Worm (Caenorhabditis elegans): ENCODE data around the gene F48F7.5.

DNA sequence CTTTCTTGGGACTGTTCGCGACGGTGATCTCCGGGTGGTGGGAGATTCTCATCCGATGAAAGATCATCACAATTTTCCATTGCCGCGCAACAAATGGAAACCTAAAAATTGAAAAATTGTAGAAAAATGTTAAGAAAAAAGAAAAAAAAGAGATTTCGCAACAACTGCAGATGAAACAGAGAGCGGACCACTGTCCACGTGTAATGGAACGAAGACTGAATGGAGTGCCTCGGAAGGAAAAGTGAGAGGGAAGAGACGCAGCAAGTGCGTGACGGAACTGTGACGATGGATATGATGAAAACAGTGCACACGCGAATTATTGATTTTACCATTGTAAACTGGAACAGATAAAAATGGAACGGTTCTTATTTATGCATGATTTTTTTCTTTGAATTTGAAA, 49.4 kb upstream of the F48F7.5 start, which contains the start of gene meg-2:
- TF ChIP-seq nhr-28 (tag; optimal IDR thresholded peaks at IDR 0.05) (no peak), elt-3 (tag; optimal IDR thresholded peaks at IDR 0.05) (no peak)

Measured in whole organism, L1 larva.